Fruit fly (Drosophila melanogaster) whole organism: ENCODE measurements around the gene Oscillin.

Experiments
- CG8478 ChIP-seq: fragments of >200 bp; optimal IDR thresholded peaks from 2 replicates; lab custom pipeline; 2018; ENCODE audit warnings: inconsistent platforms
- Dll ChIP-seq: fragments of >200 bp; optimal IDR thresholded peaks from 2 replicates; lab custom pipeline; 2017
- EcR ChIP-seq, 2 experiments: fragments of >200 bp; optimal IDR thresholded peaks; 2 replicates each; lab custom pipeline; 2017; ENCODE audit warnings: missing biosample characterization in 2 of 2, missing genetic modification characterization in 2 of 2, missing genetic modification reagents in 2 of 2
- pan ChIP-seq: fragments of >200 bp; optimal IDR thresholded peaks from 2 replicates; lab custom pipeline; 2017
- psq ChIP-seq: fragments of >200 bp; optimal IDR thresholded peaks from 2 replicates; lab custom pipeline; 2017
- usp ChIP-seq: fragments of >200 bp; optimal IDR thresholded peaks from 2 replicates; lab custom pipeline; 2017; ENCODE audit warnings: missing biosample characterization, missing genetic modification characterization, mixed read lengths

The Oscillin gene

dm6 chr2L:5523848-5524473, 22.9 kb upstream of the Oscillin start, which contains the start of the genes Vps52 and Elp4:
Gene Vps52, minus strand, starts transcription at chr2L:5523898.
Gene Elp4, plus strand, starts transcription at chr2L:5524139.
- TF ChIP-seq EcR (GFP tag; optimal IDR thresholded peaks at IDR 0.05; lab: Kevin White, UChicago) (no peak), pan (lab: Kevin White, UChicago) (no peak), Dll (lab: Kevin White, UChicago) (no peak), CG8478 (no peak), usp (GFP tag; lab: Kevin White, UChicago) (no peak), psq (lab: Kevin White, UChicago) (no peak)

- TF ChIP-seq psq (lab: Kevin White, UChicago) (no peak), pan (lab: Kevin White, UChicago) (no peak), Dll (lab: Kevin White, UChicago) (no peak), usp (GFP tag; lab: Kevin White, UChicago) (no peak), CG8478 (no peak), EcR (GFP tag; optimal IDR thresholded peaks at IDR 0.05; lab: Kevin White, UChicago) (no peak)
Measured at dm6 chr2L:5525723-5526122, 21.2 kb upstream of the Oscillin start, which contains the start of gene Cap-D3. Gene Cap-D3, plus strand, starts transcription at chr2L:5525905.

- TF ChIP-seq psq (lab: Kevin White, UChicago) (no peak), pan (lab: Kevin White, UChicago) (no peak), CG8478 (no peak), Dll (lab: Kevin White, UChicago) (no peak), EcR (GFP tag; optimal IDR thresholded peaks at IDR 0.05; lab: Kevin White, UChicago) (no peak), usp (GFP tag; lab: Kevin White, UChicago) (no peak)
Measured at dm6 chr2L:5526738-5527137, 20.1 kb upstream of the Oscillin start, which contains the start of gene Cox11. Gene Cox11, plus strand, starts transcription at chr2L:5526957.

dm6 chr2L:5527861-5528260, 19.0 kb upstream of the Oscillin start, which contains the start of gene CG31915:
Gene CG31915, plus strand, starts transcription at chr2L:5528123.
- TF ChIP-seq psq (lab: Kevin White, UChicago) = no peak
- TF ChIP-seq CG8478 = no peak
- no peak for TF ChIP-seq pan (lab: Kevin White, UChicago)
- no peak for TF ChIP-seq usp (GFP tag; lab: Kevin White, UChicago)
- no peak for TF ChIP-seq EcR (GFP tag; optimal IDR thresholded peaks at IDR 0.05; lab: Kevin White, UChicago)
- TF ChIP-seq Dll (lab: Kevin White, UChicago) = no peak

dm6 chr2L:5532061-5532460, 14.8 kb upstream of the Oscillin start, which contains the start of gene Coq6:
Gene Coq6, minus strand, starts transcription at chr2L:5532223.
- TF ChIP-seq Dll (lab: Kevin White, UChicago) (no peak), EcR (GFP tag; optimal IDR thresholded peaks at IDR 0.05; lab: Kevin White, UChicago) (no peak), psq (lab: Kevin White, UChicago) (no peak), pan (lab: Kevin White, UChicago) (no peak), CG8478 (no peak), usp (GFP tag; lab: Kevin White, UChicago) (no peak)

dm6 chr2L:5536658-5537057, 10.2 kb upstream of the Oscillin start, which contains the start of gene tomb:
Gene tomb, minus strand, starts transcription at chr2L:5536758.
- TF ChIP-seq CG8478 (no peak), psq (lab: Kevin White, UChicago) (no peak), EcR (GFP tag; optimal IDR thresholded peaks at IDR 0.05; lab: Kevin White, UChicago) (no peak), pan (lab: Kevin White, UChicago) (no peak), usp (GFP tag; lab: Kevin White, UChicago) (no peak), Dll (lab: Kevin White, UChicago) (no peak)

dm6 chr2L:5537063-5537462, 9.8 kb upstream of the Oscillin start:
- no peak for TF ChIP-seq EcR (GFP tag; optimal IDR thresholded peaks at IDR 0.05; lab: Kevin White, UChicago)
- no peak for TF ChIP-seq CG8478
- no peak for TF ChIP-seq usp (GFP tag; lab: Kevin White, UChicago)
- no peak for TF ChIP-seq Dll (lab: Kevin White, UChicago)
- TF ChIP-seq psq (lab: Kevin White, UChicago) = no peak
- no peak for TF ChIP-seq pan (lab: Kevin White, UChicago)

- TF ChIP-seq pan (lab: Kevin White, UChicago) (no peak), CG8478 (no peak), psq (lab: Kevin White, UChicago) (no peak), Dll (lab: Kevin White, UChicago) (no peak), EcR (GFP tag; optimal IDR thresholded peaks at IDR 0.05; lab: Kevin White, UChicago) (no peak), usp (GFP tag; lab: Kevin White, UChicago) (no peak)
Measured at dm6 chr2L:5539034-5539433, 7.9 kb upstream of the Oscillin start, which contains the start of gene CG14015. Gene CG14015, minus strand, starts transcription at chr2L:5539196.

- TF ChIP-seq CG8478 (no peak), pan (lab: Kevin White, UChicago) (no peak), psq (lab: Kevin White, UChicago) (no peak), usp (GFP tag; lab: Kevin White, UChicago) (no peak), EcR (GFP tag; optimal IDR thresholded peaks at IDR 0.05; lab: Kevin White, UChicago) (no peak), Dll (lab: Kevin White, UChicago) (no peak)
Measured at dm6 chr2L:5541935-5542685, 4.8 kb upstream of the Oscillin start, which contains the start of the genes Hel25E and Lam. Gene Hel25E, minus strand, starts transcription at chr2L:5542314. Gene Lam, plus strand, starts transcription at chr2L:5542480.

dm6 chr2L:5542944-5543515, 3.9 kb upstream of the Oscillin start:
- no peak for TF ChIP-seq CG8478
- no peak for TF ChIP-seq EcR (GFP tag; optimal IDR thresholded peaks at IDR 0.05; lab: Kevin White, UChicago)
- no peak for TF ChIP-seq pan (lab: Kevin White, UChicago)
- TF ChIP-seq psq (lab: Kevin White, UChicago) = no peak
- no peak for TF ChIP-seq Dll (lab: Kevin White, UChicago)
- TF ChIP-seq usp (GFP tag; lab: Kevin White, UChicago) = no peak

- TF ChIP-seq Dll (lab: Kevin White, UChicago) (no peak), EcR (GFP tag; optimal IDR thresholded peaks at IDR 0.05; lab: Kevin White, UChicago) (no peak), pan (lab: Kevin White, UChicago) (no peak), usp (GFP tag; lab: Kevin White, UChicago) (no peak), psq (lab: Kevin White, UChicago) (no peak), CG8478 (no peak)
Measured at dm6 chr2L:5546207-5546517, 724 bp upstream of the Oscillin start.
